Worm (Caenorhabditis elegans): ENCODE measurements around the gene T01G1.2.

DNA sequence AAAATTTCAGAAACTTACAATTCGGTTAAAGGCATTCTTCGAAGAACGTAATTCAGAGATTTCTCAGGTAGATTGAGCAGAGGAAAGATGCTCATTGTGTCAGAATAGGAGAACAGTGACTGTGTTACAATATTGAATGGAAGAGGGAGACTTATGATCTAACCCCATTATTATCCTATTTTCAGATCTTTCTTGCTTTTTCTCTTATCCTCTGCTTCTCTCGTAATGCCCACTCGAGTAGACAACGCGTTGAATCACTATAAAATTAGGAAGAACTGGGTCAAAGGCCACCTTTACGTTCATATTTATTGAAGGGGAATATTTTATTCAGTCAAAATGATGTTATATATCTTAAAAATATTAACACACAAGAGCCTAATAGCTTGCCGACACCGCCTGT lies 25.0 kb downstream of the T01G1.2 start, which contains the start of gene fbxb-76:
- TF ChIP-seq snpc-4 (tag; optimal IDR thresholded peaks at IDR 0.05) (no peak), lin-13 (tag; optimal IDR thresholded peaks at IDR 0.05) (no peak), ztf-11 (tag; optimal IDR thresholded peaks at IDR 0.05) (no peak), unc-62 (GFP tag; optimal IDR thresholded peaks at IDR 0.05) (no peak), unc-39 (tag; optimal IDR thresholded peaks at IDR 0.05) (no peak), nhr-237 (tag; optimal IDR thresholded peaks at IDR 0.05) (no peak), lsy-2 (tag; optimal IDR thresholded peaks at IDR 0.05) (no peak), cnd-1 (tag; optimal IDR thresholded peaks at IDR 0.05) (no peak), blmp-1 (tag; optimal IDR thresholded peaks at IDR 0.05) (no peak)
